Worm (Caenorhabditis elegans) whole organism, late embryonic: ENCODE measurements around the gene F29G6.1.

Experiments used
- T23F11.4 ChIP-seq: fragments of 200-800 bp; sonication (Bioruptor generic); optimal IDR thresholded peaks from 2 replicates; lab custom pipeline; 2018; ENCODE audit warnings: mild to moderate bottlenecking, missing genetic modification characterization, missing compliant biosample characterization
- Y22D7AL.16 ChIP-seq: sonication (generic microtip); optimal IDR thresholded peaks from 2 replicates; lab custom pipeline; 2016; ENCODE audit warnings: missing genetic modification characterization, missing compliant biosample characterization
- ahr-1 ChIP-seq: sonication (generic microtip); optimal IDR thresholded peaks from 2 replicates; lab custom pipeline; 2016; ENCODE audit warnings: missing genetic modification characterization, missing compliant biosample characterization
- ceh-14 ChIP-seq: sonication (generic microtip); optimal IDR thresholded peaks from 2 replicates; lab custom pipeline; 2016; ENCODE audit warnings: missing genotype, missing genetic modification characterization, missing compliant biosample characterization
- ceh-18 ChIP-seq: sonication (generic microtip); optimal IDR thresholded peaks from 2 replicates; lab custom pipeline; 2016; ENCODE audit warnings: missing genetic modification characterization, missing compliant biosample characterization
- ceh-22 ChIP-seq: sonication (generic microtip); optimal IDR thresholded peaks from 2 replicates; lab custom pipeline; 2017; ENCODE audit warnings: missing biosample characterization, missing genetic modification characterization
- ceh-24 ChIP-seq: sonication (generic microtip); optimal IDR thresholded peaks from 2 replicates; lab custom pipeline; 2016; ENCODE audit warnings: mild to moderate bottlenecking, missing genetic modification characterization, missing compliant biosample characterization
- ceh-30 ChIP-seq: fragments of 150-350 bp; optimal IDR thresholded peaks from 2 replicates; lab custom pipeline; 2014; ENCODE audit warnings: missing biosample characterization, missing genetic modification characterization
- ceh-31 ChIP-seq: sonication (generic microtip); optimal IDR thresholded peaks from 2 replicates; lab custom pipeline; 2016; ENCODE audit warnings: missing genetic modification characterization, missing compliant biosample characterization
- ceh-34 ChIP-seq: sonication (generic microtip); optimal IDR thresholded peaks from 2 replicates; lab custom pipeline; 2016; ENCODE audit warnings: mild to moderate bottlenecking, missing genetic modification characterization, missing compliant biosample characterization
- ceh-48 ChIP-seq: sonication (generic microtip); optimal IDR thresholded peaks from 2 replicates; lab custom pipeline; 2016; ENCODE audit warnings: missing genetic modification characterization, inconsistent platforms, missing compliant biosample characterization
- ceh-6 ChIP-seq: fragments of 200-800 bp; sonication (Bioruptor generic); optimal IDR thresholded peaks from 2 replicates; lab custom pipeline; 2018; ENCODE audit warnings: mild to moderate bottlenecking, missing genetic modification characterization, missing compliant biosample characterization
- che-1 ChIP-seq: sonication (generic microtip); optimal IDR thresholded peaks from 2 replicates; lab custom pipeline; 2016; ENCODE audit warnings: mild to moderate bottlenecking, missing genetic modification characterization, missing compliant biosample characterization
- dmd-4 ChIP-seq: sonication (generic microtip); optimal IDR thresholded peaks from 2 replicates; lab custom pipeline; 2016; ENCODE audit warnings: borderline replicate concordance, missing genetic modification characterization, missing compliant biosample characterization
- dve-1 ChIP-seq: sonication (generic microtip); optimal IDR thresholded peaks from 2 replicates; lab custom pipeline; 2017; ENCODE audit warnings: antibody characterized with exemption, mild to moderate bottlenecking, missing genetic modification characterization, missing compliant biosample characterization
- elt-2 ChIP-seq: sonication (generic microtip); optimal IDR thresholded peaks from 2 replicates; lab custom pipeline; 2016; ENCODE audit warnings: missing genetic modification reagents, missing genetic modification characterization, missing compliant biosample characterization
- ets-4 ChIP-seq: sonication (generic microtip); optimal IDR thresholded peaks from 2 replicates; lab custom pipeline; 2016; ENCODE audit warnings: missing genetic modification characterization, missing compliant biosample characterization
- eyg-1 ChIP-seq: sonication (generic microtip); optimal IDR thresholded peaks from 2 replicates; lab custom pipeline; 2016; ENCODE audit warnings: missing genotype, missing genetic modification characterization, missing compliant biosample characterization
- hlh-15 ChIP-seq: sonication (generic microtip); optimal IDR thresholded peaks from 2 replicates; lab custom pipeline; 2016; ENCODE audit warnings: missing genetic modification characterization, missing compliant biosample characterization
- hlh-8 ChIP-seq: sonication (generic microtip); optimal IDR thresholded peaks from 2 replicates; lab custom pipeline; 2016; ENCODE audit warnings: missing genotype, missing genetic modification characterization, missing compliant biosample characterization
- lim-6 ChIP-seq: sonication (generic microtip); optimal IDR thresholded peaks from 2 replicates; lab custom pipeline; 2016; ENCODE audit warnings: missing genetic modification characterization, missing compliant biosample characterization
- lin-11 ChIP-seq: fragments of 200-800 bp; sonication (Bioruptor generic); optimal IDR thresholded peaks from 2 replicates; lab custom pipeline; 2018; ENCODE audit warnings: mild to moderate bottlenecking, missing genetic modification characterization, missing compliant biosample characterization
- madf-2 ChIP-seq: sonication (generic microtip); optimal IDR thresholded peaks from 2 replicates; lab custom pipeline; 2017; ENCODE audit warnings: missing genetic modification characterization, missing compliant biosample characterization
- nhr-11 ChIP-seq: fragments of 150-350 bp; optimal IDR thresholded peaks from 2 replicates; lab custom pipeline; 2014; ENCODE audit warnings: missing biosample characterization, missing genetic modification characterization
- pag-3 ChIP-seq: sonication (generic microtip); optimal IDR thresholded peaks from 2 replicates; lab custom pipeline; 2016; ENCODE audit warnings: missing compliant biosample characterization, missing genetic modification characterization, borderline replicate concordance
- pat-9 ChIP-seq: fragments of 200-800 bp; sonication (Bioruptor generic); optimal IDR thresholded peaks from 2 replicates; lab custom pipeline; 2018; ENCODE audit warnings: mild to moderate bottlenecking, missing genetic modification characterization, moderate library complexity, missing compliant biosample characterization
- pax-1 ChIP-seq: fragments of 150-350 bp; optimal IDR thresholded peaks from 2 replicates; lab custom pipeline; 2014; ENCODE audit warnings: missing biosample characterization, missing genetic modification characterization
- pros-1 ChIP-seq: fragments of 150-350 bp; optimal IDR thresholded peaks from 2 replicates; lab custom pipeline; 2014; ENCODE audit warnings: missing biosample characterization, missing genetic modification reagents, missing genetic modification characterization
- rnt-1 ChIP-seq: sonication (generic microtip); optimal IDR thresholded peaks from 2 replicates; lab custom pipeline; 2016; ENCODE audit warnings: missing genetic modification characterization, missing compliant biosample characterization
- sdc-2 ChIP-seq: sonication (generic microtip); optimal IDR thresholded peaks from 2 replicates; lab custom pipeline; 2016; ENCODE audit warnings: missing genotype, missing genetic modification characterization, missing compliant biosample characterization
- sox-2 ChIP-seq: fragments of 200-800 bp; sonication (Bioruptor generic); IDR thresholded peaks from 2 replicates; pipeline ENCODE4 v1.3.6; 2022; ENCODE audit warnings: missing genetic modification reagents, missing genetic modification characterization, missing compliant biosample characterization
- sox-4 ChIP-seq: sonication (generic microtip); optimal IDR thresholded peaks from 2 replicates; lab custom pipeline; 2017; ENCODE audit warnings: mild to moderate bottlenecking, missing genetic modification characterization, inconsistent platforms, missing compliant biosample characterization
- syd-9 ChIP-seq: sonication (generic microtip); optimal IDR thresholded peaks from 2 replicates; lab custom pipeline; 2016; ENCODE audit warnings: mild to moderate bottlenecking, missing genetic modification characterization, moderate library complexity, missing compliant biosample characterization
- tbx-7 ChIP-seq: sonication (generic microtip); optimal IDR thresholded peaks from 2 replicates; lab custom pipeline; 2016; ENCODE audit warnings: missing genotype, missing genetic modification characterization, missing compliant biosample characterization
- unc-3 ChIP-seq, 2 experiments: fragments of 200-800 bp in 1 of 2; sonication (Bioruptor generic) in 1 of 2; sonication (generic microtip) in 1 of 2; conservative IDR thresholded peaks in 1 of 2; optimal IDR thresholded peaks in 1 of 2; 2 replicates each; pipeline versions ENCODE4 v1.3.6 to Lab custom; 2016 to 2022; ENCODE audit warnings: missing compliant biosample characterization in 2 of 2, missing genetic modification characterization in 2 of 2, missing genetic modification reagents in 1 of 2
- unc-42 ChIP-seq: sonication (generic microtip); optimal IDR thresholded peaks from 2 replicates; lab custom pipeline; 2016; ENCODE audit warnings: missing genotype, missing genetic modification characterization, missing compliant biosample characterization
- unc-55 ChIP-seq: sonication (generic microtip); optimal IDR thresholded peaks from 2 replicates; lab custom pipeline; 2017; ENCODE audit warnings: missing biosample characterization, missing genetic modification reagents, missing genetic modification characterization
- zip-5 ChIP-seq: sonication (generic microtip); optimal IDR thresholded peaks from 2 replicates; lab custom pipeline; 2016; ENCODE audit warnings: missing genetic modification characterization, missing compliant biosample characterization

Gene F29G6.1

ce11 chrX:11481825-11482093 is 20.3 kb upstream of the F29G6.1 start:
- TF ChIP-seq T23F11.4 (no peak), ceh-34 (tag; lab: Kevin White, UChicago) (no peak), sox-2 (GFP tag; lab: Robert Waterston, UW) (no peak), ceh-18 (no peak), syd-9 (tag; lab: Kevin White, UChicago) (no peak), Y22D7AL.16 (no peak), pros-1 (tag; lab: Kevin White, UChicago) (no peak), ceh-14 (tag; lab: Kevin White, UChicago) (no peak), ceh-30 (no peak), sox-4 (tag; lab: Kevin White, UChicago) (no peak), lim-6 (tag; lab: Kevin White, UChicago) (no peak), che-1 (tag; lab: Kevin White, UChicago) (no peak), unc-55 (GFP tag; lab: Kevin White, UChicago) (no peak), nhr-11 (tag; lab: Kevin White, UChicago) (no peak), ceh-22 (no peak), pag-3 (no peak), dmd-4 (tag; lab: Kevin White, UChicago) (no peak)

- TF ChIP-seq sdc-2 (tag; lab: Kevin White, UChicago) (no peak), zip-5 (tag; lab: Kevin White, UChicago) (no peak), hlh-15 (tag; lab: Kevin White, UChicago) (no peak), hlh-8 (no peak), sox-4 (tag; lab: Kevin White, UChicago) (no peak), ceh-6 (GFP tag; lab: Kevin White, UChicago) (no peak), ceh-31 (tag; lab: Kevin White, UChicago) (no peak), ahr-1 (no peak), ets-4 (tag; lab: Kevin White, UChicago) (no peak)
- TF ChIP-seq, all 69 proteins: peak for 0
These were observed 19.9 kb upstream of the F29G6.1 start for ce11 chrX:11482134-11482533.

ce11 chrX:11482637-11483036 is 19.4 kb upstream of the F29G6.1 start:
- TF ChIP-seq unc-3 (GFP tag; conservative IDR thresholded peaks at IDR 0.05; lab: Robert Waterston, UW) (no peak), unc-3 (tag; optimal IDR thresholded peaks at IDR 0.05; lab: Kevin White, UChicago) (no peak), elt-2 (tag; lab: Kevin White, UChicago) (peak; percentile 37), lin-11 (no peak)

ce11 chrX:11484027-11484426 is 18.0 kb upstream of the F29G6.1 start:
- no peak for TF ChIP-seq dve-1 (tag; lab: Kevin White, UChicago)
- no peak for TF ChIP-seq ceh-48 (tag; lab: Kevin White, UChicago)
- no peak for TF ChIP-seq unc-3 (GFP tag; conservative IDR thresholded peaks at IDR 0.05; lab: Robert Waterston, UW)
- TF ChIP-seq unc-3 (tag; optimal IDR thresholded peaks at IDR 0.05; lab: Kevin White, UChicago), result no peak
- no peak for TF ChIP-seq ceh-31 (tag; lab: Kevin White, UChicago)
- no peak for TF ChIP-seq ceh-34 (tag; lab: Kevin White, UChicago)
- no peak for TF ChIP-seq hlh-8
- TF ChIP-seq rnt-1 (tag; lab: Kevin White, UChicago), result no peak
- no peak for TF ChIP-seq nhr-11 (tag; lab: Kevin White, UChicago)
- TF ChIP-seq pax-1 (tag; lab: Kevin White, UChicago), result no peak
- no peak for TF ChIP-seq sox-2 (GFP tag; lab: Robert Waterston, UW)
- no peak for TF ChIP-seq eyg-1
- TF ChIP-seq unc-42 (tag; lab: Kevin White, UChicago), result no peak
- TF ChIP-seq pat-9 (tag; lab: Kevin White, UChicago), result no peak
- no peak for TF ChIP-seq ceh-24 (tag; lab: Kevin White, UChicago)
- no peak for TF ChIP-seq madf-2 (tag; lab: Kevin White, UChicago)
- TF ChIP-seq tbx-7 (tag; lab: Kevin White, UChicago), result no peak
- TF ChIP-seq, all 69 proteins: peak for 0
